Fruit fly (Drosophila melanogaster): ENCODE measurements around the gene CG43845.

dm6 chr3R:5523070-5523637 lies at the start of gene CG43845, which contains the start of gene Nmdar1:
- TF ChIP-seq pan (optimal IDR thresholded peaks at IDR 0.05) (no peak), fru (GFP tag; optimal IDR thresholded peaks at IDR 0.05) (no peak)

Measured in whole organism, wandering third instar larva.